Fruit fly (Drosophila melanogaster) whole organism, embryonic: ENCODE measurements around the gene Trim9.

Source experiments
- Asciz ChIP-seq: fragments of 200-800 bp; sonication (Bioruptor generic); optimal IDR thresholded peaks from 2 replicates; lab custom pipeline; 2017; ENCODE audit warnings: missing biosample characterization, mild to moderate bottlenecking, missing genetic modification characterization, missing genetic modification reagents
- BEAF-32 ChIP-seq: fragments of 200-800 bp; sonication (Bioruptor generic); optimal IDR thresholded peaks from 3 replicates; lab custom pipeline; 2017; ENCODE audit warnings: missing biosample characterization, missing genetic modification characterization, mild to moderate bottlenecking, moderate library complexity, missing genetic modification reagents
- CG10959 ChIP-seq: fragments of 200-800 bp; sonication (Bioruptor generic); IDR thresholded peaks from 2 replicates; pipeline ENCODE4 v1.3.6; 2022; ENCODE audit warnings: missing biosample characterization, missing genetic modification characterization
- CG11504 ChIP-seq: fragments of 200-800 bp; sonication (Bioruptor generic); optimal IDR thresholded peaks from 3 replicates; lab custom pipeline; 2019; ENCODE audit warnings: missing biosample characterization, mild to moderate bottlenecking, missing genetic modification characterization, moderate library complexity
- CG12155 ChIP-seq: fragments of 200-800 bp; sonication (Bioruptor generic); optimal IDR thresholded peaks from 3 replicates; lab custom pipeline; 2016; ENCODE audit warnings: missing biosample characterization, missing genetic modification characterization
- CG12299 ChIP-seq: fragments of 200-800 bp; sonication (Bioruptor generic); optimal IDR thresholded peaks from 2 replicates; lab custom pipeline; 2018; ENCODE audit warnings: missing biosample characterization, mild to moderate bottlenecking, missing genetic modification characterization
- CG14050 ChIP-seq: fragments of 200-800 bp; sonication (Bioruptor generic); IDR thresholded peaks from 3 replicates; pipeline ENCODE4 v1.3.6; 2022; ENCODE audit warnings: missing biosample characterization, missing genetic modification characterization
- CG14860 ChIP-seq: fragments of 200-800 bp; sonication (Bioruptor generic); IDR thresholded peaks from 3 replicates; pipeline ENCODE4 v1.3.6; 2022; ENCODE audit warnings: missing biosample characterization, missing genetic modification characterization; ENCODE audit not compliant: partially characterized antibody
- CG15269 ChIP-seq: fragments of 200-800 bp; sonication (Bioruptor generic); optimal IDR thresholded peaks from 2 replicates; lab custom pipeline; 2018; ENCODE audit warnings: missing biosample characterization, mild to moderate bottlenecking, missing genetic modification characterization, moderate library complexity
- CG16779 ChIP-seq: fragments of 200-800 bp; sonication (Bioruptor generic); IDR thresholded peaks from 2 replicates; pipeline ENCODE4 v1.3.6; 2022; ENCODE audit warnings: missing biosample characterization, missing genetic modification characterization
- CG17829 ChIP-seq: fragments of 200-800 bp; optimal IDR thresholded peaks from 2 replicates; lab custom pipeline; 2019; ENCODE audit warnings: missing biosample characterization, mild to moderate bottlenecking, missing genetic modification characterization, moderate library complexity
- CG18262 ChIP-seq: fragments of 200-800 bp; optimal IDR thresholded peaks from 3 replicates; lab custom pipeline; 2019; ENCODE audit warnings: missing biosample characterization, mild to moderate bottlenecking, missing genetic modification characterization, moderate library complexity
- CG18599 ChIP-seq: fragments of 200-800 bp; sonication (Bioruptor generic); optimal IDR thresholded peaks from 3 replicates; lab custom pipeline; 2017; ENCODE audit warnings: missing biosample characterization, missing genetic modification characterization, mild to moderate bottlenecking, moderate library complexity, missing genetic modification reagents
- CG2199 ChIP-seq: fragments of 200-800 bp; sonication (Bioruptor generic); IDR thresholded peaks from 3 replicates; pipeline ENCODE4 v1.3.6; 2022; ENCODE audit warnings: missing biosample characterization, missing genetic modification characterization
- CG3281 ChIP-seq: fragments of 200-800 bp; sonication (Bioruptor generic); optimal IDR thresholded peaks from 3 replicates; lab custom pipeline; 2017; ENCODE audit warnings: missing biosample characterization, mild to moderate bottlenecking, missing genetic modification characterization
- CG43689 ChIP-seq: fragments of 200-800 bp; sonication (Bioruptor generic); IDR thresholded peaks from 2 replicates; pipeline ENCODE4 v1.3.6; 2022; ENCODE audit warnings: missing biosample characterization, missing genetic modification characterization
- CG6791 ChIP-seq: fragments of 200-800 bp; sonication (Bioruptor generic); IDR thresholded peaks from 3 replicates; pipeline ENCODE4 v1.3.6; 2022; ENCODE audit warnings: missing biosample characterization, missing genetic modification characterization; ENCODE audit not compliant: partially characterized antibody
- CG8089 ChIP-seq: fragments of 200-800 bp; sonication (Bioruptor generic); optimal IDR thresholded peaks from 3 replicates; lab custom pipeline; 2016; ENCODE audit warnings: missing biosample characterization, missing genetic modification characterization
- CG8478 ChIP-seq: fragments of >200 bp; optimal IDR thresholded peaks from 2 replicates; lab custom pipeline; 2018
- CoRest ChIP-seq: fragments of 200-800 bp; sonication (Bioruptor generic); optimal IDR thresholded peaks from 3 replicates; lab custom pipeline; 2018; ENCODE audit warnings: missing biosample characterization, mild to moderate bottlenecking, missing genetic modification characterization, moderate library complexity
- Dbx ChIP-seq: fragments of 200-800 bp; sonication (Bioruptor generic); IDR thresholded peaks from 3 replicates; pipeline ENCODE4 v1.3.6; 2022; ENCODE audit warnings: missing biosample characterization, missing genetic modification characterization
- Fer1 ChIP-seq: fragments of 200-800 bp; sonication (Bioruptor generic); optimal IDR thresholded peaks from 2 replicates; lab custom pipeline; 2017; ENCODE audit warnings: missing biosample characterization, mild to moderate bottlenecking, missing genetic modification characterization
- Fer3 ChIP-seq: fragments of 200-800 bp; sonication (Bioruptor generic); optimal IDR thresholded peaks from 2 replicates; lab custom pipeline; 2018; ENCODE audit warnings: missing biosample characterization, mild to moderate bottlenecking, missing genetic modification characterization, moderate library complexity
- GATAe ChIP-seq: fragments of 200-800 bp; sonication (Bioruptor generic); conservative IDR thresholded peaks from 2 replicates; pipeline ENCODE4 v1.3.6; 2022; ENCODE audit warnings: missing biosample characterization, missing genetic modification characterization
- Hmr ChIP-seq: fragments of 200-800 bp; sonication (Bioruptor generic); optimal IDR thresholded peaks from 3 replicates; lab custom pipeline; 2017; ENCODE audit warnings: mild to moderate bottlenecking, missing biosample characterization, missing genetic modification reagents, missing genetic modification characterization
- Hsf ChIP-seq: fragments of 200-800 bp; sonication (Bioruptor generic); optimal IDR thresholded peaks from 3 replicates; lab custom pipeline; 2016; ENCODE audit warnings: missing biosample characterization, missing genetic modification characterization
- Jarid2 ChIP-seq: fragments of 200-800 bp; sonication (Bioruptor generic); optimal IDR thresholded peaks from 3 replicates; lab custom pipeline; 2017; ENCODE audit warnings: mild to moderate bottlenecking, missing biosample characterization, missing genetic modification reagents, missing genetic modification characterization
- MESR4 ChIP-seq: fragments of 200-800 bp; sonication (Bioruptor generic); optimal IDR thresholded peaks from 2 replicates; lab custom pipeline; 2018; ENCODE audit warnings: missing biosample characterization, mild to moderate bottlenecking, missing genetic modification characterization, moderate library complexity
- Med ChIP-seq: fragments of 200-800 bp; sonication (Bioruptor generic); peaks from one replicate; lab custom pipeline; 2016; ENCODE audit warnings: missing biosample characterization, missing genetic modification characterization, mild to moderate bottlenecking, inconsistent platforms, moderate library complexity
- Taf1 ChIP-seq: fragments of 200-800 bp; sonication (Bioruptor generic); IDR thresholded peaks from 2 replicates; pipeline ENCODE4 v1.3.6; 2022; ENCODE audit warnings: missing biosample characterization, missing genetic modification characterization
- Xbp1 ChIP-seq: fragments of 200-800 bp; sonication (Bioruptor generic); optimal IDR thresholded peaks from 3 replicates; lab custom pipeline; 2016; ENCODE audit warnings: missing biosample characterization, mild to moderate bottlenecking, missing genetic modification characterization
- abd-A ChIP-seq: fragments of 200-800 bp; sonication (Bioruptor generic); optimal IDR thresholded peaks from 3 replicates; lab custom pipeline; 2019; ENCODE audit warnings: missing biosample characterization, mild to moderate bottlenecking, missing genetic modification characterization, moderate library complexity
- corto ChIP-seq: fragments of 200-800 bp; sonication (Bioruptor generic); optimal IDR thresholded peaks from 2 replicates; lab custom pipeline; 2016; ENCODE audit warnings: missing biosample characterization, mild to moderate bottlenecking, missing genetic modification characterization, moderate library complexity
- gce ChIP-seq: fragments of 200-800 bp; sonication (Bioruptor generic); IDR thresholded peaks from 3 replicates; pipeline ENCODE4 v1.3.6; 2022; ENCODE audit warnings: missing biosample characterization, missing genetic modification characterization
- ind ChIP-seq: fragments of 200-800 bp; sonication (Bioruptor generic); optimal IDR thresholded peaks from 3 replicates; lab custom pipeline; 2016; ENCODE audit warnings: missing biosample characterization, missing genetic modification characterization
- lab ChIP-seq: fragments of 200-800 bp; sonication (Bioruptor generic); optimal IDR thresholded peaks from 3 replicates; lab custom pipeline; 2017; ENCODE audit warnings: missing biosample characterization, missing genetic modification characterization, mild to moderate bottlenecking, moderate library complexity, missing genetic modification reagents
- nerfin-1 ChIP-seq: fragments of 200-800 bp; sonication (Bioruptor generic); optimal IDR thresholded peaks from 3 replicates; lab custom pipeline; 2019; ENCODE audit warnings: missing biosample characterization, mild to moderate bottlenecking, missing genetic modification characterization, moderate library complexity
- pan ChIP-seq, 4 experiments: fragments of >200 bp in 3 of 4; fragments of 200-800 bp in 1 of 4; sonication (Bioruptor generic) in 1 of 4; optimal IDR thresholded peaks in 3 of 4; IDR thresholded peaks in 1 of 4; 2 replicates each; pipeline versions ENCODE4 v1.3.6 to Lab custom; 2017 to 2022; ENCODE audit warnings: missing biosample characterization in 2 of 4, missing genetic modification characterization in 2 of 4, mixed read lengths in 1 of 4
- pfk ChIP-seq: fragments of 200-800 bp; sonication (Bioruptor generic); optimal IDR thresholded peaks from 2 replicates; lab custom pipeline; 2018; ENCODE audit warnings: missing biosample characterization, mild to moderate bottlenecking, missing genetic modification characterization, moderate library complexity
- pho ChIP-seq: fragments of 200-800 bp; sonication (Bioruptor generic); optimal IDR thresholded peaks from 2 replicates; lab custom pipeline; 2016; ENCODE audit warnings: missing biosample characterization, missing genetic modification characterization
- prd ChIP-seq, 3 experiments: fragments of >200 bp in 2 of 3; fragments of 200-800 bp in 1 of 3; sonication (Bioruptor generic) in 1 of 3; optimal IDR thresholded peaks in 2 of 3; IDR thresholded peaks in 1 of 3; 2 replicates in 2 of 3; 3 replicates in 1 of 3; pipeline versions ENCODE4 v1.3.6 to Lab custom; 2017 to 2022; ENCODE audit warnings: missing biosample characterization in 1 of 3, missing genetic modification characterization in 1 of 3
- row ChIP-seq: fragments of 200-800 bp; sonication (Bioruptor generic); IDR thresholded peaks from 3 replicates; pipeline ENCODE4 v1.3.6; 2022; ENCODE audit warnings: missing biosample characterization, missing genetic modification characterization
- sc ChIP-seq, 3 experiments: fragments of >200 bp in 2 of 3; fragments of 200-800 bp in 1 of 3; sonication (Bioruptor generic) in 1 of 3; optimal IDR thresholded peaks; 2 replicates in 2 of 3; 3 replicates in 1 of 3; lab custom pipeline; 2017; ENCODE audit warnings: mild to moderate bottlenecking in 1 of 3, missing biosample characterization in 1 of 3, missing genetic modification characterization in 1 of 3, missing genetic modification reagents in 1 of 3
- schlank ChIP-seq: fragments of 200-800 bp; sonication (Bioruptor generic); optimal IDR thresholded peaks from 2 replicates; lab custom pipeline; 2018; ENCODE audit warnings: missing biosample characterization, mild to moderate bottlenecking, missing genetic modification characterization
- sens ChIP-seq: fragments of 200-800 bp; sonication (Bioruptor generic); peaks from one replicate; lab custom pipeline; 2016; ENCODE audit warnings: missing biosample characterization, missing genetic modification characterization
- ttk ChIP-seq: fragments of 200-800 bp; sonication (Bioruptor generic); IDR thresholded peaks from 2 replicates; pipeline ENCODE4 v2.1.2; 2022; ENCODE audit warnings: missing biosample characterization, missing genetic modification characterization
- tx ChIP-seq: fragments of 200-800 bp; sonication (Bioruptor generic); optimal IDR thresholded peaks from 2 replicates; lab custom pipeline; 2016; ENCODE audit warnings: missing biosample characterization, missing genetic modification characterization

Trim9 gene

dm6 chr2L:10676933-10677714 is 132.4 kb downstream of the Trim9 start, which contains the start of gene CG17104 (continued):
- TF ChIP-seq lab (GFP tag; lab: Kevin White, UChicago) (peak; percentile 32), CG11504 (tag; lab: Kevin White, UChicago) (peak; percentile 59), nerfin-1 (tag; lab: Kevin White, UChicago) (no peak), pan (optimal IDR thresholded peaks at IDR 0.05; lab: Kevin White, UChicago) (no peak), pan (GFP tag; optimal IDR thresholded peaks at IDR 0.05 in 1 of 2, IDR thresholded peaks at IDR 0.05 in 1 of 2) (peak in 1 of 2 experiments; percentile 32), CG14050 (GFP tag; lab: Robert Waterston, UW) (peak; percentile 31; the same call in 1 of the 3 replicates), Fer3 (tag; lab: Kevin White, UChicago) (peak; percentile 16), row (GFP tag; lab: Robert Waterston, UW) (peak; percentile 49), sc (optimal IDR thresholded peaks at IDR 0.05; lab: Kevin White, UChicago) (no peak), sc (GFP tag; optimal IDR thresholded peaks at IDR 0.05; lab: Kevin White, UChicago) (no peak), Taf1 (GFP tag; lab: Robert Waterston, UW) (peak; percentile 33; the same call in 1 of the 2 replicates), CG2199 (GFP tag; lab: Robert Waterston, UW) (no peak), CG3281 (GFP tag; lab: Kevin White, UChicago) (peak; percentile 33), abd-A (tag; lab: Kevin White, UChicago) (no peak), CG15269 (tag; lab: Kevin White, UChicago) (peak; percentile 65), CG8089 (GFP tag; lab: Kevin White, UChicago) (no peak), CoRest (tag; lab: Kevin White, UChicago) (peak; percentile 44), sens (GFP tag; lab: Kevin White, UChicago) (peak; percentile 69), Med (GFP tag; lab: Kevin White, UChicago) (peak; percentile 65), Dbx (no peak), ttk (GFP tag; lab: Robert Waterston, UW) (no peak), CG18599 (peak; percentile 28), CG12155 (GFP tag; lab: Kevin White, UChicago) (peak; percentile 5), MESR4 (GFP tag; lab: Kevin White, UChicago) (no peak), GATAe (GFP tag; lab: Robert Waterston, UW) (no peak), Hmr (GFP tag; lab: Kevin White, UChicago) (peak; percentile 31), Asciz (GFP tag; lab: Kevin White, UChicago) (peak; percentile 17), corto (GFP tag; lab: Kevin White, UChicago) (no peak), CG14860 (GFP tag; lab: Robert Waterston, UW) (no peak), gce (GFP tag; lab: Robert Waterston, UW) (no peak), CG10959 (GFP tag; lab: Robert Waterston, UW) (no peak), CG16779 (no peak), CG8478 (lab: Kevin White, UChicago) (no peak), CG18262 (tag; lab: Kevin White, UChicago) (no peak), CG6791 (GFP tag; lab: Robert Waterston, UW) (no peak), prd (optimal IDR thresholded peaks at IDR 0.05; lab: Kevin White, UChicago) (no peak), prd (GFP tag; IDR thresholded peaks at IDR 0.05; lab: Robert Waterston, UW) (peak; percentile 23; the same call in 1 of the 3 replicates), pfk (GFP tag; lab: Kevin White, UChicago) (no peak), schlank (no peak), pho (GFP tag; lab: Kevin White, UChicago) (no peak), tx (GFP tag; lab: Kevin White, UChicago) (peak; percentile 29), CG12299 (tag; lab: Kevin White, UChicago) (no peak), BEAF-32 (GFP tag; lab: Kevin White, UChicago) (no peak), Hsf (GFP tag; lab: Kevin White, UChicago) (peak; percentile 5), ind (GFP tag; lab: Kevin White, UChicago) (peak; percentile 1), CG17829 (no peak), Xbp1 (GFP tag; lab: Kevin White, UChicago) (peak; percentile 17), Jarid2 (GFP tag; lab: Kevin White, UChicago) (peak; percentile 7), Fer1 (GFP tag; lab: Kevin White, UChicago) (peak; percentile 40), CG43689 (no peak)
